Worm (Caenorhabditis elegans): ENCODE results near the gene zig-3.

- TF ChIP-seq nhr-90 (tag; optimal IDR thresholded peaks at IDR 0.05; ENCODE audit: poor library complexity) (no peak), lin-35 (GFP tag; optimal IDR thresholded peaks at IDR 0.05) (no peak), egl-27 (tag; optimal IDR thresholded peaks at IDR 0.05) (no peak), swsn-7 (tag; optimal IDR thresholded peaks at IDR 0.05) (no peak), tlp-1 (tag; optimal IDR thresholded peaks at IDR 0.05) (no peak), unc-98 (GFP tag; IDR thresholded peaks at IDR 0.05) (no peak), snpc-4 (tag; optimal IDR thresholded peaks at IDR 0.05) (no peak), mef-2 (tag; optimal IDR thresholded peaks at IDR 0.05) (no peak), pqm-1 (tag; optimal IDR thresholded peaks at IDR 0.05) (no peak), fos-1 (tag; optimal IDR thresholded peaks at IDR 0.05) (no peak)
Observed at ce11 chrX:7942675-7943074, 12.1 kb downstream of the zig-3 start.

Measured in whole organism, L1 larva.